Worm (Caenorhabditis elegans) whole organism, L1 larva: ENCODE results near the gene cest-5.1.

ENCODE experiments used
- alr-1 ChIP-seq: fragments of 200-800 bp; sonication (Bioruptor generic); optimal IDR thresholded peaks from 2 replicates; lab custom pipeline; 2018; ENCODE audit warnings: borderline replicate concordance, mild to moderate bottlenecking, missing genetic modification characterization, missing compliant biosample characterization
- aly-2 ChIP-seq: fragments of 150-350 bp; optimal IDR thresholded peaks from 2 replicates; lab custom pipeline; 2014; ENCODE audit warnings: missing biosample characterization, missing genetic modification characterization
- ama-1 ChIP-seq: fragments of 150-350 bp; optimal IDR thresholded peaks from 2 replicates; lab custom pipeline; 2014
- nhr-237 ChIP-seq: fragments of 150-350 bp; optimal IDR thresholded peaks from 2 replicates; lab custom pipeline; 2014; ENCODE audit warnings: missing biosample characterization, missing genetic modification characterization
- nhr-47 ChIP-seq: sonication (generic microtip); optimal IDR thresholded peaks from 2 replicates; lab custom pipeline; 2016; ENCODE audit warnings: mild to moderate bottlenecking, missing genetic modification characterization, moderate library complexity, missing compliant biosample characterization
- unc-62 ChIP-seq: fragments of 150-350 bp; optimal IDR thresholded peaks from 2 replicates; lab custom pipeline; 2014; ENCODE audit warnings: missing biosample characterization, missing genetic modification reagents, missing genetic modification characterization

ce11 chrIV:6634789-6635188 lies 3.2 kb upstream of the cest-5.1 start, which contains the start of gene metl-13:
- TF ChIP-seq aly-2 (tag; lab: Kevin White, UChicago) (no peak), nhr-237 (tag; lab: Kevin White, UChicago) (no peak), unc-62 (no peak), ama-1 (lab: Kevin White, UChicago) (no peak), nhr-47 (no peak), alr-1 (no peak)
